Fruit fly (Drosophila melanogaster) whole organism, embryonic: ENCODE results near the gene ver.

ENCODE experiments used
- CG10147 ChIP-seq: fragments of 200-800 bp; sonication (Bioruptor generic); optimal IDR thresholded peaks from 2 replicates; lab custom pipeline; 2019; ENCODE audit warnings: missing biosample characterization, mild to moderate bottlenecking, missing genetic modification characterization, moderate library complexity
- CG10267 ChIP-seq: fragments of 200-800 bp; sonication (Bioruptor generic); optimal IDR thresholded peaks from 2 replicates; lab custom pipeline; 2018; ENCODE audit warnings: missing biosample characterization, mild to moderate bottlenecking, missing genetic modification characterization, moderate library complexity
- CG11093 ChIP-seq: fragments of 200-800 bp; sonication (Bioruptor generic); IDR thresholded peaks from 3 replicates; pipeline ENCODE4 v1.3.6; 2022; ENCODE audit warnings: missing biosample characterization, missing genetic modification characterization
- CG12769 ChIP-seq: fragments of 200-800 bp; sonication (Bioruptor generic); optimal IDR thresholded peaks from 2 replicates; lab custom pipeline; 2019; ENCODE audit warnings: missing biosample characterization, mild to moderate bottlenecking, missing genetic modification characterization, moderate library complexity
- CG12942 ChIP-seq: fragments of 200-800 bp; sonication (Bioruptor generic); optimal IDR thresholded peaks from 3 replicates; lab custom pipeline; 2016; ENCODE audit warnings: missing biosample characterization, missing genetic modification characterization
- CG14050 ChIP-seq: fragments of 200-800 bp; sonication (Bioruptor generic); IDR thresholded peaks from 3 replicates; pipeline ENCODE4 v1.3.6; 2022; ENCODE audit warnings: missing biosample characterization, missing genetic modification characterization
- CG2712 ChIP-seq: fragments of 200-800 bp; optimal IDR thresholded peaks from 3 replicates; lab custom pipeline; 2019; ENCODE audit warnings: missing biosample characterization, mild to moderate bottlenecking, missing genetic modification characterization, moderate library complexity
- CG30020 ChIP-seq: fragments of 200-800 bp; optimal IDR thresholded peaks from 2 replicates; lab custom pipeline; 2019; ENCODE audit warnings: missing biosample characterization, mild to moderate bottlenecking, missing genetic modification characterization, moderate library complexity
- CG30403 ChIP-seq: fragments of 200-800 bp; sonication (Bioruptor generic); optimal IDR thresholded peaks from 3 replicates; lab custom pipeline; 2016; ENCODE audit warnings: missing biosample characterization, missing genetic modification characterization
- CG3065 ChIP-seq: fragments of 200-800 bp; sonication (Bioruptor generic); optimal IDR thresholded peaks from 2 replicates; lab custom pipeline; 2016; ENCODE audit warnings: missing biosample characterization, missing genetic modification characterization
- CG3995 ChIP-seq: fragments of 200-800 bp; sonication (Bioruptor generic); optimal IDR thresholded peaks from 3 replicates; lab custom pipeline; 2016; ENCODE audit warnings: missing biosample characterization, missing genetic modification characterization
- CG4328 ChIP-seq: fragments of 200-800 bp; sonication (Bioruptor generic); optimal IDR thresholded peaks from 3 replicates; lab custom pipeline; 2017; ENCODE audit warnings: missing biosample characterization, missing genetic modification reagents, missing genetic modification characterization
- CG4617 ChIP-seq: fragments of 200-800 bp; sonication (Bioruptor generic); optimal IDR thresholded peaks from 3 replicates; lab custom pipeline; 2016; ENCODE audit warnings: missing biosample characterization, missing genetic modification characterization, borderline replicate concordance
- CG7271 ChIP-seq: fragments of 200-800 bp; sonication (Bioruptor generic); optimal IDR thresholded peaks from 2 replicates; lab custom pipeline; 2018; ENCODE audit warnings: missing biosample characterization, mild to moderate bottlenecking, missing genetic modification characterization, moderate library complexity
- CG7372 ChIP-seq: fragments of 200-800 bp; sonication (Bioruptor generic); IDR thresholded peaks from 2 replicates; pipeline ENCODE4 v1.3.6; 2022; ENCODE audit warnings: missing biosample characterization, missing genetic modification characterization
- CG8765 ChIP-seq: fragments of 200-800 bp; sonication (Bioruptor generic); IDR thresholded peaks from 2 replicates; pipeline ENCODE4 v1.3.6; 2022; ENCODE audit warnings: missing biosample characterization, missing genetic modification characterization
- CG9797 ChIP-seq: fragments of 200-800 bp; sonication (Bioruptor generic); optimal IDR thresholded peaks from 3 replicates; lab custom pipeline; 2018; ENCODE audit warnings: missing biosample characterization, mild to moderate bottlenecking, missing genetic modification characterization
- CG9817 ChIP-seq: fragments of 200-800 bp; sonication (Bioruptor generic); optimal IDR thresholded peaks from 2 replicates; lab custom pipeline; 2018; ENCODE audit warnings: missing biosample characterization, mild to moderate bottlenecking, missing genetic modification characterization, moderate library complexity
- CG9876 ChIP-seq: fragments of 200-800 bp; sonication (Bioruptor generic); optimal IDR thresholded peaks from 2 replicates; lab custom pipeline; 2016; ENCODE audit warnings: missing biosample characterization, missing genetic modification characterization
- Chrac-16 ChIP-seq: fragments of 200-800 bp; sonication (Bioruptor generic); optimal IDR thresholded peaks from 3 replicates; lab custom pipeline; 2016; ENCODE audit warnings: missing biosample characterization, missing genetic modification characterization
- HLH4C ChIP-seq: fragments of 200-800 bp; sonication (Bioruptor generic); IDR thresholded peaks from 3 replicates; pipeline ENCODE4 v1.3.6; 2022; ENCODE audit warnings: missing biosample characterization, missing genetic modification characterization; ENCODE audit not compliant: partially characterized antibody
- HLHmδ ChIP-seq: fragments of 200-800 bp; sonication (Bioruptor generic); optimal IDR thresholded peaks from 2 replicates; lab custom pipeline; 2018; ENCODE audit warnings: missing biosample characterization, mild to moderate bottlenecking, missing genetic modification characterization, moderate library complexity
- Hr3 ChIP-seq: fragments of 200-800 bp; sonication (Bioruptor generic); optimal IDR thresholded peaks from 3 replicates; lab custom pipeline; 2016; ENCODE audit warnings: missing biosample characterization, missing genetic modification characterization
- MBD-R2 ChIP-seq: fragments of 200-800 bp; sonication (Bioruptor generic); IDR thresholded peaks from 2 replicates; pipeline ENCODE4 v1.3.6; 2022; ENCODE audit warnings: missing biosample characterization, missing genetic modification characterization
- NC2β ChIP-seq: fragments of 200-800 bp; sonication (Bioruptor generic); optimal IDR thresholded peaks from 2 replicates; lab custom pipeline; 2016; ENCODE audit warnings: missing biosample characterization, missing genetic modification characterization
- Poxn ChIP-seq: fragments of 200-800 bp; sonication (Bioruptor generic); IDR thresholded peaks from 2 replicates; pipeline ENCODE4 v1.3.6; 2022; ENCODE audit warnings: missing biosample characterization, missing genetic modification characterization
- Side ChIP-seq: fragments of 200-800 bp; sonication (Bioruptor generic); optimal IDR thresholded peaks from 2 replicates; lab custom pipeline; 2016; ENCODE audit warnings: missing biosample characterization, missing genetic modification characterization
- Trl ChIP-seq, 3 experiments: fragments of >200 bp in 2 of 3; fragments of 200-800 bp in 1 of 3; sonication (Bioruptor generic) in 1 of 3; optimal IDR thresholded peaks; 2 replicates in 1 of 3; 3 replicates in 2 of 3; lab custom pipeline; 2016 to 2017; ENCODE audit warnings: missing biosample characterization in 1 of 3, missing genetic modification characterization in 1 of 3
- ab ChIP-seq: fragments of 200-800 bp; sonication (Bioruptor generic); optimal IDR thresholded peaks from 2 replicates; lab custom pipeline; 2016; ENCODE audit warnings: missing biosample characterization, missing genetic modification characterization
- aop ChIP-seq: fragments of 200-800 bp; sonication (Bioruptor generic); IDR thresholded peaks from 2 replicates; pipeline ENCODE4 v1.3.6; 2022; ENCODE audit warnings: missing biosample characterization, missing genetic modification characterization
- ato ChIP-seq: fragments of 200-800 bp; sonication (Bioruptor generic); IDR thresholded peaks from 2 replicates; pipeline ENCODE4 v1.3.6; 2022; ENCODE audit warnings: missing biosample characterization, missing genetic modification characterization; ENCODE audit not compliant: partially characterized antibody
- cato ChIP-seq: fragments of 200-800 bp; sonication (Bioruptor generic); optimal IDR thresholded peaks from 2 replicates; lab custom pipeline; 2016; ENCODE audit warnings: missing biosample characterization, missing genetic modification characterization, borderline replicate concordance
- chif ChIP-seq, 2 experiments: fragments of 200-800 bp; sonication (Bioruptor generic); optimal IDR thresholded peaks; 3 replicates each; lab custom pipeline; 2016; ENCODE audit warnings: missing biosample characterization in 2 of 2, missing genetic modification characterization in 2 of 2
- esg ChIP-seq: fragments of 200-800 bp; sonication (Bioruptor generic); conservative IDR thresholded peaks from 2 replicates; pipeline ENCODE4 v1.3.6; 2022; ENCODE audit warnings: missing biosample characterization, missing genetic modification characterization
- grau ChIP-seq: fragments of 200-800 bp; optimal IDR thresholded peaks from 3 replicates; lab custom pipeline; 2019; ENCODE audit warnings: missing biosample characterization, mild to moderate bottlenecking, missing genetic modification characterization, moderate library complexity
- hbn ChIP-seq: fragments of 200-800 bp; sonication (Bioruptor generic); IDR thresholded peaks from 2 replicates; pipeline ENCODE4 v1.3.6; 2022; ENCODE audit warnings: missing biosample characterization, missing genetic modification characterization; ENCODE audit not compliant: partially characterized antibody
- jumu ChIP-seq: fragments of 200-800 bp; sonication (Bioruptor generic); optimal IDR thresholded peaks from 3 replicates; lab custom pipeline; 2016; ENCODE audit warnings: missing biosample characterization, missing genetic modification characterization
- kay ChIP-seq: fragments of 200-800 bp; sonication (Bioruptor generic); optimal IDR thresholded peaks from 2 replicates; lab custom pipeline; 2016; ENCODE audit warnings: missing biosample characterization, missing genetic modification characterization
- lab ChIP-seq: fragments of 200-800 bp; sonication (Bioruptor generic); optimal IDR thresholded peaks from 3 replicates; lab custom pipeline; 2017; ENCODE audit warnings: missing biosample characterization, missing genetic modification characterization, mild to moderate bottlenecking, moderate library complexity, missing genetic modification reagents
- pb ChIP-seq: fragments of 200-800 bp; sonication (Bioruptor generic); optimal IDR thresholded peaks from 3 replicates; lab custom pipeline; 2016; ENCODE audit warnings: missing biosample characterization, missing genetic modification characterization
- pfk ChIP-seq: fragments of 200-800 bp; sonication (Bioruptor generic); optimal IDR thresholded peaks from 2 replicates; lab custom pipeline; 2018; ENCODE audit warnings: missing biosample characterization, mild to moderate bottlenecking, missing genetic modification characterization, moderate library complexity
- phol ChIP-seq: fragments of 200-800 bp; sonication (Bioruptor generic); optimal IDR thresholded peaks from 3 replicates; lab custom pipeline; 2018; ENCODE audit warnings: missing biosample characterization, mild to moderate bottlenecking, missing genetic modification characterization, moderate library complexity
- repo ChIP-seq: fragments of 200-800 bp; sonication (Bioruptor generic); optimal IDR thresholded peaks from 2 replicates; lab custom pipeline; 2016; ENCODE audit warnings: missing biosample characterization, missing genetic modification characterization
- slbo ChIP-seq: fragments of 200-800 bp; sonication (Bioruptor generic); IDR thresholded peaks from 2 replicates; pipeline ENCODE4 v1.3.6; 2022; ENCODE audit warnings: missing biosample characterization, missing genetic modification characterization
- sob ChIP-seq: fragments of 200-800 bp; sonication (Bioruptor generic); IDR thresholded peaks from 2 replicates; pipeline ENCODE4 v1.3.6; 2022; ENCODE audit warnings: missing biosample characterization, missing genetic modification characterization
- sqz ChIP-seq: fragments of 200-800 bp; sonication (Bioruptor generic); optimal IDR thresholded peaks from 3 replicates; lab custom pipeline; 2018; ENCODE audit warnings: missing biosample characterization, mild to moderate bottlenecking, missing genetic modification characterization
- tin ChIP-seq: fragments of 200-800 bp; sonication (Bioruptor generic); optimal IDR thresholded peaks from 3 replicates; lab custom pipeline; 2016; ENCODE audit warnings: missing biosample characterization, missing genetic modification characterization
- tna ChIP-seq: fragments of 200-800 bp; sonication (Bioruptor generic); IDR thresholded peaks from 2 replicates; pipeline ENCODE4 v1.3.6; 2022; ENCODE audit warnings: missing biosample characterization, missing genetic modification characterization; ENCODE audit not compliant: partially characterized antibody
- toy ChIP-seq: fragments of 200-800 bp; sonication (Bioruptor generic); IDR thresholded peaks from 2 replicates; pipeline ENCODE4 v1.3.6; 2022; ENCODE audit warnings: missing biosample characterization, missing genetic modification characterization
- usp ChIP-seq: fragments of >200 bp; optimal IDR thresholded peaks from 2 replicates; lab custom pipeline; 2017; ENCODE audit warnings: missing biosample characterization, missing genetic modification characterization

Gene ver

dm6 chr3L:12514762-12515215 lies 9.0 kb upstream of the ver start, which contains the start of the genes sti and tral (continued):
- TF ChIP-seq Trl (optimal IDR thresholded peaks at IDR 0.05; lab: Kevin White, UChicago), result peak in 1 of 2 experiments; percentile 12
- TF ChIP-seq Trl (GFP tag; optimal IDR thresholded peaks at IDR 0.05; lab: Kevin White, UChicago), result peak; percentile 96
- TF ChIP-seq aop (GFP tag; lab: Robert Waterston, UW), result 0 out of 2 replicates have a peak, but pooled peaks have one; percentile 20
- TF ChIP-seq CG9876, result peak; percentile 91
- TF ChIP-seq HLH4C (GFP tag; lab: Robert Waterston, UW), result no peak
- TF ChIP-seq pb (GFP tag; lab: Kevin White, UChicago), result peak; percentile 73
- no peak for TF ChIP-seq usp (GFP tag; lab: Kevin White, UChicago)
- TF ChIP-seq tna (GFP tag; lab: Robert Waterston, UW), result no peak
- peak; percentile 60; the same call in 2 of the 3 replicates for TF ChIP-seq CG14050 (GFP tag; lab: Robert Waterston, UW)
- peak; percentile 88 for TF ChIP-seq phol (tag; lab: Kevin White, UChicago)
- no peak for TF ChIP-seq ato
- TF ChIP-seq CG7271 (tag; lab: Kevin White, UChicago), result peak; percentile 45
- peak; percentile 90 for TF ChIP-seq CG12942 (GFP tag; lab: Kevin White, UChicago)
- TF ChIP-seq lab (GFP tag; lab: Kevin White, UChicago), result peak; percentile 93
- peak; percentile 62 for TF ChIP-seq CG9797 (GFP tag; lab: Kevin White, UChicago)
- TF ChIP-seq CG10267, result peak; percentile 99
- no peak for TF ChIP-seq hbn (GFP tag; lab: Robert Waterston, UW)
- TF ChIP-seq Hr3 (GFP tag; lab: Kevin White, UChicago), result peak; percentile 94
- TF ChIP-seq CG2712, result peak; percentile 84
- TF ChIP-seq CG30403, result peak; percentile 95
- peak; percentile 82 for TF ChIP-seq CG10147 (GFP tag; lab: Kevin White, UChicago)
- TF ChIP-seq CG30020 (tag; lab: Kevin White, UChicago), result peak; percentile 75
- peak; percentile 79 for TF ChIP-seq sqz (GFP tag; lab: Kevin White, UChicago)
- TF ChIP-seq cato (GFP tag; lab: Kevin White, UChicago), result peak; percentile 89
- TF ChIP-seq sob (GFP tag; lab: Robert Waterston, UW), result peak; percentile 91
- peak; percentile 92 for TF ChIP-seq CG4617
- TF ChIP-seq CG3995 (GFP tag; lab: Kevin White, UChicago), result peak; percentile 66
- TF ChIP-seq jumu, result peak; percentile 97
- peak; percentile 86 for TF ChIP-seq repo (GFP tag; lab: Kevin White, UChicago)
- peak; percentile 92 for TF ChIP-seq CG9817
- peak; percentile 64 for TF ChIP-seq CG3065 (GFP tag; lab: Kevin White, UChicago)
- no peak for TF ChIP-seq toy (GFP tag; lab: Robert Waterston, UW)
- peak; percentile 83 for TF ChIP-seq ab (GFP tag; lab: Kevin White, UChicago)
- peak; percentile 94 for TF ChIP-seq Side (GFP tag; lab: Kevin White, UChicago)
- peak; percentile 92 for TF ChIP-seq Chrac-16 (GFP tag; lab: Kevin White, UChicago)
- peak; percentile 80 for TF ChIP-seq grau
- TF ChIP-seq slbo (GFP tag; lab: Robert Waterston, UW), result peak; percentile 94
- TF ChIP-seq CG12769 (tag; lab: Kevin White, UChicago), result peak; percentile 87
- TF ChIP-seq MBD-R2 (GFP tag; lab: Robert Waterston, UW), result peak; percentile 91
- peak; percentile 85 to 93 for TF ChIP-seq chif (GFP tag; optimal IDR thresholded peaks at IDR 0.05; lab: Kevin White, UChicago)
- TF ChIP-seq CG4328 (GFP tag; lab: Kevin White, UChicago), result peak; percentile 91
- TF ChIP-seq CG7372, result peak; percentile 83
- no peak for TF ChIP-seq HLHmδ (GFP tag; lab: Kevin White, UChicago)
- TF ChIP-seq CG11093 (GFP tag; lab: Robert Waterston, UW), result peak; percentile 82
- peak; percentile 94 for TF ChIP-seq NC2β (GFP tag; lab: Kevin White, UChicago)
- peak; percentile 95 for TF ChIP-seq tin (GFP tag; lab: Kevin White, UChicago)
- TF ChIP-seq Poxn (GFP tag; lab: Robert Waterston, UW), result peak; percentile 76
- TF ChIP-seq pfk (GFP tag; lab: Kevin White, UChicago), result peak; percentile 54
- peak; percentile 83 for TF ChIP-seq kay
- peak; percentile 73 for TF ChIP-seq esg
- TF ChIP-seq CG8765 (GFP tag; lab: Robert Waterston, UW), result peak; percentile 74
